Worm (Caenorhabditis elegans) whole organism, midembryonic: ENCODE data around the gene fbxa-179.

Experiments
- T22C8.4 ChIP-seq: fragments of 200-800 bp; sonication (Bioruptor generic); IDR thresholded peaks from 2 replicates; pipeline ENCODE4 v1.3.6; 2022; ENCODE audit warnings: missing genetic modification characterization, missing compliant biosample characterization
- cog-1 ChIP-seq: sonication (generic microtip); optimal IDR thresholded peaks from 2 replicates; lab custom pipeline; 2016; ENCODE audit warnings: missing genetic modification characterization, missing compliant biosample characterization
- flt-1 ChIP-seq: fragments of 200-800 bp; sonication (Bioruptor generic); IDR thresholded peaks from 2 replicates; pipeline ENCODE4 v1.3.6; 2022; ENCODE audit warnings: missing genetic modification characterization, missing compliant biosample characterization
- klf-2 ChIP-seq: fragments of 200-800 bp; sonication (Bioruptor generic); conservative IDR thresholded peaks from 2 replicates; pipeline ENCODE4 v1.3.6; 2022; ENCODE audit warnings: missing genetic modification reagents, missing genetic modification characterization, missing compliant biosample characterization
- med-1 ChIP-seq: sonication (generic microtip); optimal IDR thresholded peaks from 2 replicates; lab custom pipeline; 2017; ENCODE audit warnings: missing genetic modification characterization, mild to moderate bottlenecking, missing compliant biosample characterization, antibody characterized with exemption, missing genetic modification reagents; ENCODE audit not compliant: insufficient read depth
- ref-1 ChIP-seq: fragments of 200-800 bp; sonication (Bioruptor generic); conservative IDR thresholded peaks from 2 replicates; pipeline ENCODE4 v1.3.6; 2022; ENCODE audit warnings: missing genetic modification reagents, missing genetic modification characterization, missing compliant biosample characterization
- tab-1 ChIP-seq: fragments of 200-800 bp; sonication (Bioruptor generic); IDR thresholded peaks from 2 replicates; pipeline ENCODE4 v1.3.6; 2022; ENCODE audit warnings: missing genetic modification characterization, missing compliant biosample characterization
- ztf-23 ChIP-seq: fragments of 200-800 bp; sonication (Bioruptor generic); IDR thresholded peaks from 2 replicates; pipeline ENCODE4 v1.3.6; 2022; ENCODE audit warnings: missing genetic modification reagents, missing genetic modification characterization, missing compliant biosample characterization
- ztf-29 ChIP-seq: fragments of 200-800 bp; sonication (Bioruptor generic); IDR thresholded peaks from 2 replicates; pipeline ENCODE4 v1.3.6; 2022; ENCODE audit warnings: missing genetic modification reagents, missing genetic modification characterization, missing compliant biosample characterization

ce11 chrX:14382951-14383350, 29.7 kb downstream of the fbxa-179 start, which contains the start of gene Y60A9.3:
- TF ChIP-seq med-1 (GFP tag; lab: Kevin White, UChicago), result no peak
- TF ChIP-seq T22C8.4 (GFP tag; lab: Robert Waterston, UW), result no peak
- TF ChIP-seq klf-2, result no peak
- TF ChIP-seq ztf-23 (GFP tag; lab: Robert Waterston, UW), result no peak
- TF ChIP-seq ref-1, result no peak
- TF ChIP-seq flt-1, result no peak
- no peak for TF ChIP-seq ztf-29 (GFP tag; lab: Robert Waterston, UW)
- TF ChIP-seq cog-1 (tag; lab: Kevin White, UChicago), result no peak
- no peak for TF ChIP-seq tab-1 (GFP tag; lab: Robert Waterston, UW)
